Worm (Caenorhabditis elegans) whole organism, L4/young adult: ENCODE measurements around the gene fic-1.

Source experiments
- W03F9.2 ChIP-seq: fragments of 150-350 bp; optimal IDR thresholded peaks from 2 replicates; lab custom pipeline; 2014; ENCODE audit warnings: missing biosample characterization, missing genetic modification characterization
- dao-5 ChIP-seq: sonication (generic microtip); optimal IDR thresholded peaks from 2 replicates; lab custom pipeline; 2016; ENCODE audit warnings: missing genotype, missing genetic modification characterization, moderate library complexity, missing compliant biosample characterization
- him-1 ChIP-seq: sonication (generic microtip); optimal IDR thresholded peaks from 2 replicates; lab custom pipeline; 2016; ENCODE audit warnings: missing genotype, missing genetic modification reagents, missing genetic modification characterization, missing compliant biosample characterization

ce11 chrIV:10979689-10980088 is 42.4 kb downstream of the fic-1 start:
- no peak for TF ChIP-seq W03F9.2 (tag; lab: Kevin White, UChicago)
- no peak for TF ChIP-seq him-1 (tag; lab: Kevin White, UChicago)
- TF ChIP-seq dao-5 = no peak
